Worm (Caenorhabditis elegans): ENCODE data around the gene F38A1.11.

ce11 chrIV:1231589-1231988 lies 15.6 kb upstream of the F38A1.11 start, which contains the start of gene W09G12.6:
- TF ChIP-seq him-1 (tag; optimal IDR thresholded peaks at IDR 0.05) = no peak
- no peak for TF ChIP-seq dao-5 (tag; optimal IDR thresholded peaks at IDR 0.05)
- no peak for TF ChIP-seq W03F9.2 (tag; optimal IDR thresholded peaks at IDR 0.05)

Data from whole organism, L4/young adult.